Fruit fly (Drosophila melanogaster) whole organism, prepupa: ENCODE measurements around the gene Kah.

Experiments used
- Blimp-1 ChIP-seq: fragments of 200-800 bp; sonication (Bioruptor generic); optimal IDR thresholded peaks from 3 replicates; lab custom pipeline; 2017; ENCODE audit warnings: missing biosample characterization, missing genetic modification characterization, mild to moderate bottlenecking, moderate library complexity, missing genetic modification reagents
- CG10669 ChIP-seq: fragments of 200-800 bp; sonication (Bioruptor generic); optimal IDR thresholded peaks from 3 replicates; lab custom pipeline; 2018; ENCODE audit warnings: missing biosample characterization, mild to moderate bottlenecking, missing genetic modification characterization, moderate library complexity
- CG11294 ChIP-seq: fragments of 200-800 bp; sonication (Bioruptor generic); IDR thresholded peaks from 2 replicates; pipeline ENCODE4 v1.3.6; 2022; ENCODE audit warnings: missing biosample characterization, missing genetic modification characterization
- CG11902 ChIP-seq: fragments of 200-800 bp; sonication (Bioruptor generic); optimal IDR thresholded peaks from 3 replicates; lab custom pipeline; 2016; ENCODE audit warnings: missing biosample characterization, missing genetic modification characterization
- CG15336 ChIP-seq: fragments of 200-800 bp; sonication (Bioruptor generic); IDR thresholded peaks from 2 replicates; pipeline ENCODE4 v1.3.6; 2022; ENCODE audit warnings: missing biosample characterization, missing genetic modification characterization
- CG1621 ChIP-seq: fragments of 200-800 bp; sonication (Bioruptor generic); optimal IDR thresholded peaks from 3 replicates; lab custom pipeline; 2018; ENCODE audit warnings: missing biosample characterization, mild to moderate bottlenecking, missing genetic modification characterization
- CG16779 ChIP-seq: fragments of 200-800 bp; sonication (Bioruptor generic); optimal IDR thresholded peaks from 3 replicates; lab custom pipeline; 2017; ENCODE audit warnings: missing biosample characterization, mild to moderate bottlenecking, missing genetic modification characterization
- CG3032 ChIP-seq: fragments of 200-800 bp; optimal IDR thresholded peaks from 2 replicates; lab custom pipeline; 2019; ENCODE audit warnings: missing biosample characterization, mild to moderate bottlenecking, missing genetic modification characterization, moderate library complexity
- CG31627 ChIP-seq: fragments of 200-800 bp; sonication (Bioruptor generic); optimal IDR thresholded peaks from 3 replicates; lab custom pipeline; 2016; ENCODE audit warnings: missing biosample characterization, missing genetic modification characterization
- CG32006 ChIP-seq: fragments of 200-800 bp; sonication (Bioruptor generic); optimal IDR thresholded peaks from 3 replicates; lab custom pipeline; 2017; ENCODE audit warnings: missing biosample characterization, mild to moderate bottlenecking, missing genetic modification characterization
- CG34406 ChIP-seq: fragments of 200-800 bp; sonication (Bioruptor generic); optimal IDR thresholded peaks from 3 replicates; lab custom pipeline; 2016; ENCODE audit warnings: missing biosample characterization, missing genetic modification characterization
- CG3919 ChIP-seq: fragments of 200-800 bp; sonication (Bioruptor generic); optimal IDR thresholded peaks from 3 replicates; lab custom pipeline; 2016; ENCODE audit warnings: missing biosample characterization, missing genetic modification characterization
- CG6276 ChIP-seq: fragments of 200-800 bp; sonication (Bioruptor generic); optimal IDR thresholded peaks from 2 replicates; lab custom pipeline; 2017; ENCODE audit warnings: missing biosample characterization, mild to moderate bottlenecking, missing genetic modification characterization
- CG6792 ChIP-seq: fragments of 200-800 bp; sonication (Bioruptor generic); optimal IDR thresholded peaks from 3 replicates; lab custom pipeline; 2016; ENCODE audit warnings: missing biosample characterization, missing genetic modification characterization
- CG6808 ChIP-seq: fragments of 200-800 bp; sonication (Bioruptor generic); optimal IDR thresholded peaks from 3 replicates; lab custom pipeline; 2017; ENCODE audit warnings: missing biosample characterization, missing genetic modification characterization, mild to moderate bottlenecking, moderate library complexity, missing genetic modification reagents
- CG6854 ChIP-seq: fragments of 200-800 bp; sonication (Bioruptor generic); optimal IDR thresholded peaks from 2 replicates; lab custom pipeline; 2017; ENCODE audit warnings: missing biosample characterization, mild to moderate bottlenecking, missing genetic modification characterization
- CG8119 ChIP-seq: fragments of 200-800 bp; sonication (Bioruptor generic); IDR thresholded peaks from 3 replicates; pipeline ENCODE4 v1.3.6; 2022; ENCODE audit warnings: missing biosample characterization, missing genetic modification characterization
- CG8319 ChIP-seq: fragments of 200-800 bp; sonication (Bioruptor generic); optimal IDR thresholded peaks from 3 replicates; lab custom pipeline; 2016; ENCODE audit warnings: missing biosample characterization, missing genetic modification characterization
- CG8632 ChIP-seq: fragments of 200-800 bp; sonication (Bioruptor generic); optimal IDR thresholded peaks from 3 replicates; lab custom pipeline; 2016; ENCODE audit warnings: missing biosample characterization, missing genetic modification characterization
- CG9139 ChIP-seq: fragments of 200-800 bp; sonication (Bioruptor generic); optimal IDR thresholded peaks from 3 replicates; lab custom pipeline; 2017; ENCODE audit warnings: missing biosample characterization, mild to moderate bottlenecking, missing genetic modification characterization
- Eip75B ChIP-seq: fragments of 200-800 bp; sonication (Bioruptor generic); optimal IDR thresholded peaks from 3 replicates; lab custom pipeline; 2016; ENCODE audit warnings: missing biosample characterization, missing genetic modification characterization
- Eip78C ChIP-seq: fragments of 200-800 bp; sonication (Bioruptor generic); peaks from one replicate; lab custom pipeline; 2016; ENCODE audit warnings: missing biosample characterization, missing genetic modification characterization
- Eip93F ChIP-seq: fragments of 200-800 bp; sonication (Bioruptor generic); optimal IDR thresholded peaks from 2 replicates; lab custom pipeline; 2016; ENCODE audit warnings: missing biosample characterization, mild to moderate bottlenecking, missing genetic modification characterization
- Gug ChIP-seq: fragments of 200-800 bp; sonication (Bioruptor generic); IDR thresholded peaks from 2 replicates; pipeline ENCODE4 v1.3.6; 2022; ENCODE audit warnings: missing biosample characterization, missing genetic modification characterization
- Hr39 ChIP-seq: fragments of 200-800 bp; sonication (Bioruptor generic); optimal IDR thresholded peaks from 2 replicates; lab custom pipeline; 2016; ENCODE audit warnings: missing biosample characterization, missing genetic modification characterization
- Hr4 ChIP-seq: fragments of 200-800 bp; sonication (Bioruptor generic); optimal IDR thresholded peaks from 3 replicates; lab custom pipeline; 2016; ENCODE audit warnings: missing biosample characterization, missing genetic modification characterization
- Lpt ChIP-seq: fragments of 200-800 bp; sonication (Bioruptor generic); optimal IDR thresholded peaks from 3 replicates; lab custom pipeline; 2016; ENCODE audit warnings: missing biosample characterization, missing genetic modification characterization
- Met ChIP-seq: fragments of 200-800 bp; sonication (Bioruptor generic); optimal IDR thresholded peaks from 3 replicates; lab custom pipeline; 2016; ENCODE audit warnings: missing biosample characterization, missing genetic modification characterization
- OdsH ChIP-seq: fragments of 200-800 bp; sonication (Bioruptor generic); optimal IDR thresholded peaks from 3 replicates; lab custom pipeline; 2016; ENCODE audit warnings: missing biosample characterization, missing genetic modification characterization
- Smox ChIP-seq: fragments of 200-800 bp; sonication (Bioruptor generic); optimal IDR thresholded peaks from 3 replicates; lab custom pipeline; 2016; ENCODE audit warnings: missing biosample characterization, missing genetic modification characterization
- Sox102F ChIP-seq: fragments of 200-800 bp; sonication (Bioruptor generic); optimal IDR thresholded peaks from 2 replicates; lab custom pipeline; 2016; ENCODE audit warnings: missing biosample characterization, mild to moderate bottlenecking, missing genetic modification characterization
- Sox15 ChIP-seq: fragments of 200-800 bp; sonication (Bioruptor generic); optimal IDR thresholded peaks from 3 replicates; lab custom pipeline; 2016; ENCODE audit warnings: missing biosample characterization, missing genetic modification characterization
- achi ChIP-seq: fragments of 200-800 bp; sonication (Bioruptor generic); optimal IDR thresholded peaks from 3 replicates; lab custom pipeline; 2016; ENCODE audit warnings: missing biosample characterization, missing genetic modification characterization
- acj6 ChIP-seq: fragments of 200-800 bp; sonication (Bioruptor generic); optimal IDR thresholded peaks from 3 replicates; lab custom pipeline; 2016; ENCODE audit warnings: missing biosample characterization, missing genetic modification characterization
- dac ChIP-seq: fragments of 200-800 bp; sonication (Bioruptor generic); optimal IDR thresholded peaks from 2 replicates; lab custom pipeline; 2017; ENCODE audit warnings: missing biosample characterization, mild to moderate bottlenecking, missing genetic modification characterization
- dsx ChIP-seq: fragments of 200-800 bp; optimal IDR thresholded peaks from 3 replicates; lab custom pipeline; 2019; ENCODE audit warnings: missing biosample characterization, mild to moderate bottlenecking, missing genetic modification characterization, moderate library complexity; ENCODE audit not compliant: poor library complexity, severe bottlenecking
- eg ChIP-seq: fragments of 200-800 bp; sonication (Bioruptor generic); IDR thresholded peaks from 3 replicates; pipeline ENCODE4 v1.3.6; 2022; ENCODE audit warnings: missing biosample characterization, missing genetic modification characterization
- esn ChIP-seq: fragments of 200-800 bp; sonication (Bioruptor generic); optimal IDR thresholded peaks from 2 replicates; lab custom pipeline; 2016; ENCODE audit warnings: missing biosample characterization, mild to moderate bottlenecking, missing genetic modification characterization, moderate library complexity
- fd59A ChIP-seq: fragments of 200-800 bp; sonication (Bioruptor generic); optimal IDR thresholded peaks from 2 replicates; lab custom pipeline; 2017; ENCODE audit warnings: missing biosample characterization, mild to moderate bottlenecking, missing genetic modification characterization, missing genetic modification reagents
- fd85E ChIP-seq: fragments of 200-800 bp; sonication (Bioruptor generic); optimal IDR thresholded peaks from 3 replicates; lab custom pipeline; 2016; ENCODE audit warnings: missing biosample characterization, missing genetic modification characterization
- lz ChIP-seq: fragments of 200-800 bp; sonication (Bioruptor generic); optimal IDR thresholded peaks from 3 replicates; lab custom pipeline; 2016; ENCODE audit warnings: missing biosample characterization, missing genetic modification characterization
- net ChIP-seq: fragments of 200-800 bp; sonication (Bioruptor generic); optimal IDR thresholded peaks from 3 replicates; lab custom pipeline; 2016; ENCODE audit warnings: missing biosample characterization, missing genetic modification characterization
- salr ChIP-seq, 2 experiments: fragments of 200-800 bp; sonication (Bioruptor generic); optimal IDR thresholded peaks; 3 replicates each; lab custom pipeline; 2016 to 2018; ENCODE audit warnings: missing biosample characterization in 2 of 2, missing genetic modification characterization in 2 of 2, mild to moderate bottlenecking in 1 of 2
- svp ChIP-seq: fragments of 200-800 bp; sonication (Bioruptor generic); peaks from one replicate; lab custom pipeline; 2016; ENCODE audit warnings: missing biosample characterization, missing genetic modification characterization
- topi ChIP-seq: fragments of 200-800 bp; sonication (Bioruptor generic); optimal IDR thresholded peaks from 3 replicates; lab custom pipeline; 2016; ENCODE audit warnings: missing biosample characterization, missing genetic modification characterization
- vri ChIP-seq: fragments of 200-800 bp; sonication (Bioruptor generic); optimal IDR thresholded peaks from 3 replicates; lab custom pipeline; 2016; ENCODE audit warnings: missing biosample characterization, mild to moderate bottlenecking, missing genetic modification characterization

The Kah gene

DNA sequence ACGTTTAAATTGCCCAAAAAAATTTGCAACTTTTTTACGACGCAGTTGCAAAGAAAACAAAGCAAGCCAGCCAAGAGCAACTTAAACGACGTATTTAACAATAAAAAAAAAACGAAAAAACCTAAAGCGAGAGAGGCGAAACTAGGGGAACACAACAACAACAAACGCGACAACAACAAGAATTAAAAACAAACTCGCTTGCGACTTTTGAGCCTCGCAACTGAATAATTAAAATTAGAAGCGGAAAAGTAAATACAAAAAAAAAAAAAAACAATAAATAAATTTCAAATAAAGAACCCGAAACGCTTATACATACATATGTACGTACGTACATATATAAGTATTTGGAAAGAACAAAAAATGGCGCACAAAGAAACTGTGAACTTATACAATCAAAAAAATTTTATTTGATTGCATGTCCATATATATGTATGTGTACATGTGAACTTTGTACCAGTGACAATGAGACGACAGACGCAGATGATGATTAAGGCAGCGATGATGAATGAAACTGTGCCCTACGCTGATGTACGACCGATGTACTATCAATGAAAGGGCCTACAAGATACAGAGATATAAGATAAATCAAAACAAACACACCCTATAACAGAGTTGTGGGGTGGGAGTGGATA is 39.7 kb upstream of the Kah start:
- TF ChIP-seq CG6808 (GFP tag; lab: Kevin White, UChicago): peak; percentile 14
- peak; percentile 14 for TF ChIP-seq CG6276 (GFP tag; lab: Kevin White, UChicago)
- TF ChIP-seq CG3919 (GFP tag; lab: Kevin White, UChicago): no peak
- no peak for TF ChIP-seq Met
- TF ChIP-seq dsx (GFP tag; lab: Kevin White, UChicago): no peak
- TF ChIP-seq CG15336 (GFP tag; lab: Robert Waterston, UW): no peak
- TF ChIP-seq svp (GFP tag; lab: Kevin White, UChicago): peak; percentile 5
- TF ChIP-seq CG6854 (GFP tag; lab: Kevin White, UChicago): peak; percentile 48
- no peak for TF ChIP-seq CG10669
- TF ChIP-seq net (GFP tag; lab: Kevin White, UChicago): no peak
- TF ChIP-seq Eip78C (GFP tag; lab: Kevin White, UChicago): peak; percentile 22

- TF ChIP-seq Blimp-1 (GFP tag; lab: Kevin White, UChicago) (no peak), CG3032 (tag; lab: Kevin White, UChicago) (peak; percentile 42), CG1621 (peak; percentile 25), CG11902 (GFP tag; lab: Kevin White, UChicago) (no peak), achi (GFP tag; lab: Kevin White, UChicago) (no peak), lz (GFP tag; lab: Kevin White, UChicago) (peak; percentile 31), Sox15 (GFP tag; lab: Kevin White, UChicago) (no peak), CG3919 (GFP tag; lab: Kevin White, UChicago) (no peak), CG16779 (tag; lab: Kevin White, UChicago) (peak; percentile 68), esn (GFP tag; lab: Kevin White, UChicago) (peak; percentile 2), Eip75B (GFP tag; lab: Kevin White, UChicago) (peak; percentile 36), CG9139 (GFP tag; lab: Kevin White, UChicago) (no peak), vri (peak; percentile 75), Eip78C (GFP tag; lab: Kevin White, UChicago) (peak; percentile 62), CG8119 (GFP tag; lab: Robert Waterston, UW) (peak; percentile 75), dsx (GFP tag; lab: Kevin White, UChicago) (peak; percentile 71), Hr4 (GFP tag; lab: Kevin White, UChicago) (peak; percentile 54), Eip93F (GFP tag; lab: Kevin White, UChicago) (no peak), CG6808 (GFP tag; lab: Kevin White, UChicago) (peak; percentile 35), CG11294 (GFP tag; lab: Robert Waterston, UW) (no peak; the same call in none of the 2 replicates), CG32006 (peak; percentile 62), CG15336 (GFP tag; lab: Robert Waterston, UW) (peak; percentile 74), Gug (GFP tag; lab: Robert Waterston, UW) (peak; percentile 35; the same call in 1 of the 2 replicates), salr (GFP tag; optimal IDR thresholded peaks at IDR 0.05; lab: Kevin White, UChicago) (peak in 1 of 2 experiments; percentile 5), CG8632 (no peak), Hr39 (GFP tag; lab: Kevin White, UChicago) (peak; percentile 40), CG34406 (GFP tag; lab: Kevin White, UChicago) (no peak), CG6792 (GFP tag; lab: Kevin White, UChicago) (no peak), eg (GFP tag; lab: Robert Waterston, UW) (peak; percentile 78), OdsH (GFP tag; lab: Kevin White, UChicago) (peak; percentile 24), CG31627 (GFP tag; lab: Kevin White, UChicago) (peak; percentile 44), CG8319 (GFP tag; lab: Kevin White, UChicago) (no peak), topi (GFP tag; lab: Kevin White, UChicago) (peak; percentile 25), CG6854 (GFP tag; lab: Kevin White, UChicago) (peak; percentile 43), Sox102F (GFP tag; lab: Kevin White, UChicago) (peak; percentile 28), CG10669 (peak; percentile 23), svp (GFP tag; lab: Kevin White, UChicago) (peak; percentile 72), Smox (GFP tag; lab: Kevin White, UChicago) (no peak), dac (no peak), net (GFP tag; lab: Kevin White, UChicago) (peak; percentile 51), acj6 (GFP tag; lab: Kevin White, UChicago) (peak; percentile 27), Lpt (GFP tag; lab: Kevin White, UChicago) (peak; percentile 86), fd85E (GFP tag; lab: Kevin White, UChicago) (no peak), fd59A (GFP tag; lab: Kevin White, UChicago) (no peak)
These were observed 38.9 kb upstream of the Kah start for dm6 chr3L:627819-628601.
